Fruit fly (Drosophila melanogaster) whole organism, prepupa: Measurements from ENCODE around the gene Eig71Ek.

Experiments used
- Blimp-1 ChIP-seq: fragments of 200-800 bp; sonication (Bioruptor generic); optimal IDR thresholded peaks from 3 replicates; lab custom pipeline; 2017; ENCODE audit warnings: missing biosample characterization, missing genetic modification characterization, mild to moderate bottlenecking, moderate library complexity, missing genetic modification reagents
- CG10631 ChIP-seq: fragments of 200-800 bp; sonication (Bioruptor generic); optimal IDR thresholded peaks from 2 replicates; lab custom pipeline; 2016; ENCODE audit warnings: missing biosample characterization, missing genetic modification characterization
- CG10669 ChIP-seq: fragments of 200-800 bp; sonication (Bioruptor generic); optimal IDR thresholded peaks from 3 replicates; lab custom pipeline; 2018; ENCODE audit warnings: missing biosample characterization, mild to moderate bottlenecking, missing genetic modification characterization, moderate library complexity
- CG11294 ChIP-seq: fragments of 200-800 bp; sonication (Bioruptor generic); IDR thresholded peaks from 2 replicates; pipeline ENCODE4 v1.3.6; 2022; ENCODE audit warnings: missing biosample characterization, missing genetic modification characterization
- CG11762 ChIP-seq: fragments of 200-800 bp; sonication (Bioruptor generic); optimal IDR thresholded peaks from 3 replicates; lab custom pipeline; 2016; ENCODE audit warnings: missing biosample characterization, missing genetic modification characterization; ENCODE audit not compliant: insufficient read depth
- CG11902 ChIP-seq: fragments of 200-800 bp; sonication (Bioruptor generic); optimal IDR thresholded peaks from 3 replicates; lab custom pipeline; 2016; ENCODE audit warnings: missing biosample characterization, missing genetic modification characterization
- CG1621 ChIP-seq: fragments of 200-800 bp; sonication (Bioruptor generic); optimal IDR thresholded peaks from 3 replicates; lab custom pipeline; 2018; ENCODE audit warnings: missing biosample characterization, mild to moderate bottlenecking, missing genetic modification characterization
- CG16779 ChIP-seq: fragments of 200-800 bp; sonication (Bioruptor generic); optimal IDR thresholded peaks from 3 replicates; lab custom pipeline; 2017; ENCODE audit warnings: missing biosample characterization, mild to moderate bottlenecking, missing genetic modification characterization
- CG3032 ChIP-seq: fragments of 200-800 bp; optimal IDR thresholded peaks from 2 replicates; lab custom pipeline; 2019; ENCODE audit warnings: missing biosample characterization, mild to moderate bottlenecking, missing genetic modification characterization, moderate library complexity
- CG31627 ChIP-seq: fragments of 200-800 bp; sonication (Bioruptor generic); optimal IDR thresholded peaks from 3 replicates; lab custom pipeline; 2016; ENCODE audit warnings: missing biosample characterization, missing genetic modification characterization
- CG32006 ChIP-seq: fragments of 200-800 bp; sonication (Bioruptor generic); optimal IDR thresholded peaks from 3 replicates; lab custom pipeline; 2017; ENCODE audit warnings: missing biosample characterization, mild to moderate bottlenecking, missing genetic modification characterization
- CG34406 ChIP-seq: fragments of 200-800 bp; sonication (Bioruptor generic); optimal IDR thresholded peaks from 3 replicates; lab custom pipeline; 2016; ENCODE audit warnings: missing biosample characterization, missing genetic modification characterization
- CG3919 ChIP-seq: fragments of 200-800 bp; sonication (Bioruptor generic); optimal IDR thresholded peaks from 3 replicates; lab custom pipeline; 2016; ENCODE audit warnings: missing biosample characterization, missing genetic modification characterization
- CG4318 ChIP-seq: fragments of 200-800 bp; sonication (Bioruptor generic); optimal IDR thresholded peaks from 3 replicates; lab custom pipeline; 2017; ENCODE audit warnings: missing biosample characterization, mild to moderate bottlenecking, missing genetic modification characterization
- CG6276 ChIP-seq: fragments of 200-800 bp; sonication (Bioruptor generic); optimal IDR thresholded peaks from 2 replicates; lab custom pipeline; 2017; ENCODE audit warnings: missing biosample characterization, mild to moderate bottlenecking, missing genetic modification characterization
- CG6792 ChIP-seq: fragments of 200-800 bp; sonication (Bioruptor generic); optimal IDR thresholded peaks from 3 replicates; lab custom pipeline; 2016; ENCODE audit warnings: missing biosample characterization, missing genetic modification characterization
- CG6808 ChIP-seq: fragments of 200-800 bp; sonication (Bioruptor generic); optimal IDR thresholded peaks from 3 replicates; lab custom pipeline; 2017; ENCODE audit warnings: missing biosample characterization, missing genetic modification characterization, mild to moderate bottlenecking, moderate library complexity, missing genetic modification reagents
- CG7368 ChIP-seq: fragments of 200-800 bp; sonication (Bioruptor generic); optimal IDR thresholded peaks from 3 replicates; lab custom pipeline; 2016; ENCODE audit warnings: missing biosample characterization, missing genetic modification characterization
- CG8119 ChIP-seq: fragments of 200-800 bp; sonication (Bioruptor generic); IDR thresholded peaks from 3 replicates; pipeline ENCODE4 v1.3.6; 2022; ENCODE audit warnings: missing biosample characterization, missing genetic modification characterization
- CG9139 ChIP-seq: fragments of 200-800 bp; sonication (Bioruptor generic); optimal IDR thresholded peaks from 3 replicates; lab custom pipeline; 2017; ENCODE audit warnings: missing biosample characterization, mild to moderate bottlenecking, missing genetic modification characterization
- Eip75B ChIP-seq: fragments of 200-800 bp; sonication (Bioruptor generic); optimal IDR thresholded peaks from 3 replicates; lab custom pipeline; 2016; ENCODE audit warnings: missing biosample characterization, missing genetic modification characterization
- Eip78C ChIP-seq: fragments of 200-800 bp; sonication (Bioruptor generic); peaks from one replicate; lab custom pipeline; 2016; ENCODE audit warnings: missing biosample characterization, missing genetic modification characterization
- Eip93F ChIP-seq: fragments of 200-800 bp; sonication (Bioruptor generic); optimal IDR thresholded peaks from 2 replicates; lab custom pipeline; 2016; ENCODE audit warnings: missing biosample characterization, mild to moderate bottlenecking, missing genetic modification characterization
- Ets21C ChIP-seq: fragments of 200-800 bp; sonication (Bioruptor generic); optimal IDR thresholded peaks from 3 replicates; lab custom pipeline; 2016; ENCODE audit warnings: missing biosample characterization, missing genetic modification characterization
- Hr38 ChIP-seq: sonication (Bioruptor generic); optimal IDR thresholded peaks from 2 replicates; lab custom pipeline; 2016; ENCODE audit warnings: missing biosample characterization, missing genetic modification characterization
- Hr39 ChIP-seq: fragments of 200-800 bp; sonication (Bioruptor generic); optimal IDR thresholded peaks from 2 replicates; lab custom pipeline; 2016; ENCODE audit warnings: missing biosample characterization, missing genetic modification characterization
- Hr4 ChIP-seq: fragments of 200-800 bp; sonication (Bioruptor generic); optimal IDR thresholded peaks from 3 replicates; lab custom pipeline; 2016; ENCODE audit warnings: missing biosample characterization, missing genetic modification characterization
- Lpt ChIP-seq: fragments of 200-800 bp; sonication (Bioruptor generic); optimal IDR thresholded peaks from 3 replicates; lab custom pipeline; 2016; ENCODE audit warnings: missing biosample characterization, missing genetic modification characterization
- OdsH ChIP-seq: fragments of 200-800 bp; sonication (Bioruptor generic); optimal IDR thresholded peaks from 3 replicates; lab custom pipeline; 2016; ENCODE audit warnings: missing biosample characterization, missing genetic modification characterization
- Smox ChIP-seq: fragments of 200-800 bp; sonication (Bioruptor generic); optimal IDR thresholded peaks from 3 replicates; lab custom pipeline; 2016; ENCODE audit warnings: missing biosample characterization, missing genetic modification characterization
- Sox102F ChIP-seq: fragments of 200-800 bp; sonication (Bioruptor generic); optimal IDR thresholded peaks from 2 replicates; lab custom pipeline; 2016; ENCODE audit warnings: missing biosample characterization, mild to moderate bottlenecking, missing genetic modification characterization
- Sox14 ChIP-seq: fragments of 200-800 bp; sonication (Bioruptor generic); optimal IDR thresholded peaks from 3 replicates; lab custom pipeline; 2016; ENCODE audit warnings: missing biosample characterization, missing genetic modification characterization
- Sox15 ChIP-seq: fragments of 200-800 bp; sonication (Bioruptor generic); optimal IDR thresholded peaks from 3 replicates; lab custom pipeline; 2016; ENCODE audit warnings: missing biosample characterization, missing genetic modification characterization
- acj6 ChIP-seq: fragments of 200-800 bp; sonication (Bioruptor generic); optimal IDR thresholded peaks from 3 replicates; lab custom pipeline; 2016; ENCODE audit warnings: missing biosample characterization, missing genetic modification characterization
- dac ChIP-seq: fragments of 200-800 bp; sonication (Bioruptor generic); optimal IDR thresholded peaks from 2 replicates; lab custom pipeline; 2017; ENCODE audit warnings: missing biosample characterization, mild to moderate bottlenecking, missing genetic modification characterization
- dsx ChIP-seq: fragments of 200-800 bp; optimal IDR thresholded peaks from 3 replicates; lab custom pipeline; 2019; ENCODE audit warnings: missing biosample characterization, mild to moderate bottlenecking, missing genetic modification characterization, moderate library complexity; ENCODE audit not compliant: poor library complexity, severe bottlenecking
- eg ChIP-seq: fragments of 200-800 bp; sonication (Bioruptor generic); IDR thresholded peaks from 3 replicates; pipeline ENCODE4 v1.3.6; 2022; ENCODE audit warnings: missing biosample characterization, missing genetic modification characterization
- esn ChIP-seq: fragments of 200-800 bp; sonication (Bioruptor generic); optimal IDR thresholded peaks from 2 replicates; lab custom pipeline; 2016; ENCODE audit warnings: missing biosample characterization, mild to moderate bottlenecking, missing genetic modification characterization, moderate library complexity
- fd59A ChIP-seq: fragments of 200-800 bp; sonication (Bioruptor generic); optimal IDR thresholded peaks from 2 replicates; lab custom pipeline; 2017; ENCODE audit warnings: missing biosample characterization, mild to moderate bottlenecking, missing genetic modification characterization, missing genetic modification reagents
- fd85E ChIP-seq: fragments of 200-800 bp; sonication (Bioruptor generic); optimal IDR thresholded peaks from 3 replicates; lab custom pipeline; 2016; ENCODE audit warnings: missing biosample characterization, missing genetic modification characterization
- fkh ChIP-seq: fragments of 200-800 bp; sonication (Bioruptor generic); optimal IDR thresholded peaks from 3 replicates; lab custom pipeline; 2017; ENCODE audit warnings: missing biosample characterization, mild to moderate bottlenecking, missing genetic modification characterization, moderate library complexity
- lz ChIP-seq: fragments of 200-800 bp; sonication (Bioruptor generic); optimal IDR thresholded peaks from 3 replicates; lab custom pipeline; 2016; ENCODE audit warnings: missing biosample characterization, missing genetic modification characterization
- net ChIP-seq: fragments of 200-800 bp; sonication (Bioruptor generic); optimal IDR thresholded peaks from 3 replicates; lab custom pipeline; 2016; ENCODE audit warnings: missing biosample characterization, missing genetic modification characterization
- pdm3 ChIP-seq: fragments of 200-800 bp; sonication (Bioruptor generic); optimal IDR thresholded peaks from 3 replicates; lab custom pipeline; 2016; ENCODE audit warnings: missing biosample characterization, missing genetic modification characterization
- salr ChIP-seq, 2 experiments: fragments of 200-800 bp; sonication (Bioruptor generic); optimal IDR thresholded peaks; 3 replicates each; lab custom pipeline; 2016 to 2018; ENCODE audit warnings: missing biosample characterization in 2 of 2, missing genetic modification characterization in 2 of 2, mild to moderate bottlenecking in 1 of 2
- spab ChIP-seq: fragments of 200-800 bp; sonication (Bioruptor generic); optimal IDR thresholded peaks from 2 replicates; lab custom pipeline; 2017; ENCODE audit warnings: missing biosample characterization, mild to moderate bottlenecking, missing genetic modification characterization, missing genetic modification reagents
- ss ChIP-seq, 2 experiments: fragments of 200-800 bp; sonication (Bioruptor generic); optimal IDR thresholded peaks; 2 replicates in 1 of 2; 3 replicates in 1 of 2; lab custom pipeline; 2017 to 2018; ENCODE audit warnings: mild to moderate bottlenecking in 2 of 2, missing biosample characterization in 2 of 2, missing genetic modification characterization in 2 of 2, moderate library complexity in 1 of 2
- svp ChIP-seq: fragments of 200-800 bp; sonication (Bioruptor generic); peaks from one replicate; lab custom pipeline; 2016; ENCODE audit warnings: missing biosample characterization, missing genetic modification characterization
- topi ChIP-seq: fragments of 200-800 bp; sonication (Bioruptor generic); optimal IDR thresholded peaks from 3 replicates; lab custom pipeline; 2016; ENCODE audit warnings: missing biosample characterization, missing genetic modification characterization
- vri ChIP-seq: fragments of 200-800 bp; sonication (Bioruptor generic); optimal IDR thresholded peaks from 3 replicates; lab custom pipeline; 2016; ENCODE audit warnings: missing biosample characterization, mild to moderate bottlenecking, missing genetic modification characterization

Eig71Ek gene

DNA sequence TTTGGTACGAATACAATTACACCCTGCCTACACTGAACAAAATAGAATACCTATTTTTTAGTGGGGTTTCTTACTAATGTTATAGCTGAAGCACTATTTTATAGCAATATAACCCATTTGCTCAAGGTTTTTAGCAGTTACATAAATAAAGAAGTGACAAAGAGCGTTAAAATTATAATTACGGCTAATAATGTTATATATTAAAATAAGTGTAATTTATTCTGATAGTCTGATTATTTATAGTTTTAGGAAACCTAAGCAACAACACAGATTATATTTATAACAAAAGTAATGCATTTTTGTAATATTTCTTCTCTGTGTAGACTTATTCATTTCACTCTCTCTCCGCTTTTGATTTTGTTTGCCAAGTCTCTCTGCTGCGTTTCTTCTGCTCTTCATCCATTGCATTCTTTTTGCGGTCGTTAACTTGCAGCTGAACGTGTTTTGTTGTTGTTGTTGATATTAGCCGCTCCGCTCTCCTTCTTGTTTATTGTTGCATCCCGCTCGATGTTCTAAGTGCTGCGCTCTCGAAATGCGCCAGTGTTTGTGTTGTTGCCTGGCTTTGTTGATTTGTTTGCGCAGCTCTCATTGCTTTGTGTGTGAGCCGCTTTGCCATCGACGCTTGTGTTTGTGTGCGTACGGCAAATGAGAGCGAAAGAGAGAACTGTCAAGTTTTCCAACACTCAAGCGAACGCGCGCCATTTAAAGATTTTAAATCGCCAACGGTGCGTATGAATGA, 35.2 kb upstream of the Eig71Ek start:
- TF ChIP-seq Hr39 (GFP tag; lab: Kevin White, UChicago) (peak; percentile 89), Eip93F (peak; percentile 82), Sox102F (GFP tag; lab: Kevin White, UChicago) (peak; percentile 77), Eip75B (GFP tag; lab: Kevin White, UChicago) (peak; percentile 93), esn (GFP tag; lab: Kevin White, UChicago) (peak; percentile 98), CG11902 (GFP tag; lab: Kevin White, UChicago) (peak; percentile 91), CG31627 (peak; percentile 93), CG3032 (peak; percentile 95), Sox15 (GFP tag; lab: Kevin White, UChicago) (peak; percentile 94), Sox14 (GFP tag; lab: Kevin White, UChicago) (peak; percentile 90), Hr38 (GFP tag; lab: Kevin White, UChicago) (no peak), dsx (GFP tag; lab: Kevin White, UChicago) (peak; percentile 88), acj6 (GFP tag; lab: Kevin White, UChicago) (peak; percentile 98), ss (GFP tag; optimal IDR thresholded peaks at IDR 0.05; lab: Kevin White, UChicago) (peak; percentile 84 to 92), CG7368 (peak; percentile 87), salr (GFP tag; optimal IDR thresholded peaks at IDR 0.05; lab: Kevin White, UChicago) (peak; percentile 73 to 99), CG8119 (peak; percentile 98), net (peak; percentile 92), Eip78C (GFP tag; lab: Kevin White, UChicago) (peak; percentile 98), svp (peak; percentile 95), CG9139 (GFP tag; lab: Kevin White, UChicago) (peak; percentile 87), CG6276 (peak; percentile 97), fkh (GFP tag; lab: Kevin White, UChicago) (peak; percentile 89), eg (GFP tag; lab: Robert Waterston, UW) (peak; percentile 91), CG6792 (peak; percentile 96), CG10669 (peak; percentile 90), fd59A (GFP tag; lab: Kevin White, UChicago) (peak; percentile 90), CG10631 (GFP tag; lab: Kevin White, UChicago) (peak; percentile 98), Ets21C (peak; percentile 84), Lpt (GFP tag; lab: Kevin White, UChicago) (peak; percentile 95), CG3919 (GFP tag; lab: Kevin White, UChicago) (peak; percentile 95), CG4318 (GFP tag; lab: Kevin White, UChicago) (peak; percentile 98), CG11294 (GFP tag; lab: Robert Waterston, UW) (peak; percentile 87), fd85E (GFP tag; lab: Kevin White, UChicago) (peak; percentile 50), vri (peak; percentile 49), CG16779 (tag; lab: Kevin White, UChicago) (peak; percentile 95), CG6808 (GFP tag; lab: Kevin White, UChicago) (peak; percentile 89), Blimp-1 (peak; percentile 94), CG32006 (GFP tag; lab: Kevin White, UChicago) (peak; percentile 99), pdm3 (GFP tag; lab: Kevin White, UChicago) (peak; percentile 94), Smox (GFP tag; lab: Kevin White, UChicago) (peak; percentile 94), dac (GFP tag; lab: Kevin White, UChicago) (peak; percentile 72), Hr4 (GFP tag; lab: Kevin White, UChicago) (peak; percentile 94), CG1621 (tag; lab: Kevin White, UChicago) (peak; percentile 81), CG34406 (peak; percentile 97), CG11762 (peak; percentile 95), topi (GFP tag; lab: Kevin White, UChicago) (peak; percentile 95), lz (GFP tag; lab: Kevin White, UChicago) (peak; percentile 93), spab (GFP tag; lab: Kevin White, UChicago) (peak; percentile 89), OdsH (GFP tag; lab: Kevin White, UChicago) (peak; percentile 97)
